Fruit fly (Drosophila melanogaster): ENCODE data around the gene GABPI.
A peak's percentile ranks its signal among the peaks of the same experiment; 100 is the strongest.

Gene GABPI

dm6 chr2L:3030350-3030749 is at the start of gene GABPI:
GABPI (plus strand) TSS chr2L:3030539.
- TF ChIP-seq CG17801 (GFP tag; optimal IDR thresholded peaks at IDR 0.05; ENCODE audit: partially characterized antibody): peak; percentile 3

dm6 chr2L:2986776-2987175 is 43.6 kb upstream of the GABPI start:
- TF ChIP-seq CG17801 (GFP tag; optimal IDR thresholded peaks at IDR 0.05; ENCODE audit: partially characterized antibody): no peak

- TF ChIP-seq CG17801 (GFP tag; optimal IDR thresholded peaks at IDR 0.05; ENCODE audit: partially characterized antibody): peak; percentile 79
Measured at dm6 chr2L:2987681-2988381, 42.5 kb upstream of the GABPI start, which contains the start of the genes Chd1 and Bem46. Chd1 (minus strand) TSS chr2L:2987723. Bem46 (plus strand) TSS chr2L:2988116.

dm6 chr2L:2992664-2993174 is 37.6 kb upstream of the GABPI start, which contains the start of the genes okr and CG3558:
okr (minus strand) TSS chr2L:2992759.
CG3558 (plus strand) TSS chr2L:2992870.
- no peak for TF ChIP-seq CG17801 (GFP tag; optimal IDR thresholded peaks at IDR 0.05; ENCODE audit: partially characterized antibody)

dm6 chr2L:2993236-2993635 is 37.1 kb upstream of the GABPI start:
- no peak for TF ChIP-seq CG17801 (GFP tag; optimal IDR thresholded peaks at IDR 0.05; ENCODE audit: partially characterized antibody)

dm6 chr2L:2993702-2994101 is 36.6 kb upstream of the GABPI start:
- TF ChIP-seq CG17801 (GFP tag; optimal IDR thresholded peaks at IDR 0.05; ENCODE audit: partially characterized antibody): no peak

dm6 chr2L:2999113-2999512 is 31.2 kb upstream of the GABPI start, which contains the start of gene Ccdc85:
Ccdc85 (plus strand) TSS chr2L:2999286.
- peak; percentile 15 for TF ChIP-seq CG17801 (GFP tag; optimal IDR thresholded peaks at IDR 0.05; ENCODE audit: partially characterized antibody)

- TF ChIP-seq CG17801 (GFP tag; optimal IDR thresholded peaks at IDR 0.05; ENCODE audit: partially characterized antibody): no peak
Measured at dm6 chr2L:2999609-3000008, 30.7 kb upstream of the GABPI start.

dm6 chr2L:3000517-3000934 is 29.8 kb upstream of the GABPI start:
- TF ChIP-seq CG17801 (GFP tag; optimal IDR thresholded peaks at IDR 0.05; ENCODE audit: partially characterized antibody): no peak

- no peak for TF ChIP-seq CG17801 (GFP tag; optimal IDR thresholded peaks at IDR 0.05; ENCODE audit: partially characterized antibody)
Measured at dm6 chr2L:3001953-3002352, 28.4 kb upstream of the GABPI start.

- TF ChIP-seq CG17801 (GFP tag; optimal IDR thresholded peaks at IDR 0.05; ENCODE audit: partially characterized antibody): no peak
Measured at dm6 chr2L:3003399-3003798, 26.9 kb upstream of the GABPI start.

dm6 chr2L:3004601-3005000 is 25.7 kb upstream of the GABPI start:
- TF ChIP-seq CG17801 (GFP tag; optimal IDR thresholded peaks at IDR 0.05; ENCODE audit: partially characterized antibody): no peak

dm6 chr2L:3005483-3005882 is 24.9 kb upstream of the GABPI start:
- TF ChIP-seq CG17801 (GFP tag; optimal IDR thresholded peaks at IDR 0.05; ENCODE audit: partially characterized antibody): no peak

- no peak for TF ChIP-seq CG17801 (GFP tag; optimal IDR thresholded peaks at IDR 0.05; ENCODE audit: partially characterized antibody)
Measured at dm6 chr2L:3006194-3006593, 24.1 kb upstream of the GABPI start.

- no peak for TF ChIP-seq CG17801 (GFP tag; optimal IDR thresholded peaks at IDR 0.05; ENCODE audit: partially characterized antibody)
Measured at dm6 chr2L:3006925-3007426, 23.4 kb upstream of the GABPI start.

- TF ChIP-seq CG17801 (GFP tag; optimal IDR thresholded peaks at IDR 0.05; ENCODE audit: partially characterized antibody): no peak
Measured at dm6 chr2L:3009438-3009837, 20.9 kb upstream of the GABPI start.

Measured in ovary, adult (tissue).